Worm (Caenorhabditis elegans): Measurements from ENCODE around the gene pcdr-1.

DNA sequence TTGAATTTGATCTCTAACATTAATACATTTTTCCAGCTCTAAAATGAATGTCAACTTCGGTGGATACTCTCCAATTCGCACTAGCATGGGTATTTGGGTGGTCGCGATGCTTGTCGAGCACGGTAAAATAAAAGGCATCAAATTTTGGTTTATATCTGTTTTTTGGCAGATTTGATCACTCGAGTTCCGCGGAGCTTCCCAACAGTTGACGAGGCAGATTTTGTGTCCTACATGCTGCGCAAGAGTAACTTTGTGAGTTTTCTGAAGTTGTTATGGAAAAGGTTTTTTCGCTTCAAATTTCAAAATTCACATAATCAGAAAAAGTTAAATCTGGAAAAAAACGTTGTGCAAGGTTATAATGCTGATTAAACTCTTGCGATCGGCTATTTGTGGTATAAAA lies 25.2 kb upstream of the pcdr-1 start:
- TF ChIP-seq sea-2 (GFP tag; optimal IDR thresholded peaks at IDR 0.05), result no peak
- TF ChIP-seq ztf-4 (tag; optimal IDR thresholded peaks at IDR 0.05), result no peak
- no peak for TF ChIP-seq ztf-11 (tag; optimal IDR thresholded peaks at IDR 0.05)
- no peak for TF ChIP-seq fos-1 (tag; optimal IDR thresholded peaks at IDR 0.05)
- TF ChIP-seq unc-39 (tag; optimal IDR thresholded peaks at IDR 0.05), result no peak
- no peak for TF ChIP-seq nhr-28 (tag; optimal IDR thresholded peaks at IDR 0.05)
- TF ChIP-seq nhr-12 (tag; optimal IDR thresholded peaks at IDR 0.05), result no peak
- no peak for TF ChIP-seq unc-62 (GFP tag; optimal IDR thresholded peaks at IDR 0.05)
- TF ChIP-seq zag-1 (tag; optimal IDR thresholded peaks at IDR 0.05), result no peak
- no peak for TF ChIP-seq ceh-28 (tag; optimal IDR thresholded peaks at IDR 0.05)

Measured in whole organism, L3 larva.